Fruit fly (Drosophila melanogaster) whole organism, prepupa: ENCODE measurements around the gene Hat1.

ENCODE experiments used
- Blimp-1 ChIP-seq: fragments of 200-800 bp; sonication (Bioruptor generic); optimal IDR thresholded peaks from 3 replicates; lab custom pipeline; 2017; ENCODE audit warnings: missing biosample characterization, missing genetic modification characterization, mild to moderate bottlenecking, moderate library complexity, missing genetic modification reagents
- CG10631 ChIP-seq: fragments of 200-800 bp; sonication (Bioruptor generic); optimal IDR thresholded peaks from 2 replicates; lab custom pipeline; 2016; ENCODE audit warnings: missing biosample characterization, missing genetic modification characterization
- CG10669 ChIP-seq: fragments of 200-800 bp; sonication (Bioruptor generic); optimal IDR thresholded peaks from 3 replicates; lab custom pipeline; 2018; ENCODE audit warnings: missing biosample characterization, mild to moderate bottlenecking, missing genetic modification characterization, moderate library complexity
- CG11294 ChIP-seq: fragments of 200-800 bp; sonication (Bioruptor generic); IDR thresholded peaks from 2 replicates; pipeline ENCODE4 v1.3.6; 2022; ENCODE audit warnings: missing biosample characterization, missing genetic modification characterization
- CG11762 ChIP-seq: fragments of 200-800 bp; sonication (Bioruptor generic); optimal IDR thresholded peaks from 3 replicates; lab custom pipeline; 2016; ENCODE audit warnings: missing biosample characterization, missing genetic modification characterization; ENCODE audit not compliant: insufficient read depth
- CG11902 ChIP-seq: fragments of 200-800 bp; sonication (Bioruptor generic); optimal IDR thresholded peaks from 3 replicates; lab custom pipeline; 2016; ENCODE audit warnings: missing biosample characterization, missing genetic modification characterization
- CG15336 ChIP-seq: fragments of 200-800 bp; sonication (Bioruptor generic); IDR thresholded peaks from 2 replicates; pipeline ENCODE4 v1.3.6; 2022; ENCODE audit warnings: missing biosample characterization, missing genetic modification characterization
- CG1621 ChIP-seq: fragments of 200-800 bp; sonication (Bioruptor generic); optimal IDR thresholded peaks from 3 replicates; lab custom pipeline; 2018; ENCODE audit warnings: missing biosample characterization, mild to moderate bottlenecking, missing genetic modification characterization
- CG16779 ChIP-seq: fragments of 200-800 bp; sonication (Bioruptor generic); optimal IDR thresholded peaks from 3 replicates; lab custom pipeline; 2017; ENCODE audit warnings: missing biosample characterization, mild to moderate bottlenecking, missing genetic modification characterization
- CG31627 ChIP-seq: fragments of 200-800 bp; sonication (Bioruptor generic); optimal IDR thresholded peaks from 3 replicates; lab custom pipeline; 2016; ENCODE audit warnings: missing biosample characterization, missing genetic modification characterization
- CG32006 ChIP-seq: fragments of 200-800 bp; sonication (Bioruptor generic); optimal IDR thresholded peaks from 3 replicates; lab custom pipeline; 2017; ENCODE audit warnings: missing biosample characterization, mild to moderate bottlenecking, missing genetic modification characterization
- CG34406 ChIP-seq: fragments of 200-800 bp; sonication (Bioruptor generic); optimal IDR thresholded peaks from 3 replicates; lab custom pipeline; 2016; ENCODE audit warnings: missing biosample characterization, missing genetic modification characterization
- CG3919 ChIP-seq: fragments of 200-800 bp; sonication (Bioruptor generic); optimal IDR thresholded peaks from 3 replicates; lab custom pipeline; 2016; ENCODE audit warnings: missing biosample characterization, missing genetic modification characterization
- CG6276 ChIP-seq: fragments of 200-800 bp; sonication (Bioruptor generic); optimal IDR thresholded peaks from 2 replicates; lab custom pipeline; 2017; ENCODE audit warnings: missing biosample characterization, mild to moderate bottlenecking, missing genetic modification characterization
- CG6792 ChIP-seq: fragments of 200-800 bp; sonication (Bioruptor generic); optimal IDR thresholded peaks from 3 replicates; lab custom pipeline; 2016; ENCODE audit warnings: missing biosample characterization, missing genetic modification characterization
- CG6854 ChIP-seq: fragments of 200-800 bp; sonication (Bioruptor generic); optimal IDR thresholded peaks from 2 replicates; lab custom pipeline; 2017; ENCODE audit warnings: missing biosample characterization, mild to moderate bottlenecking, missing genetic modification characterization
- CG7368 ChIP-seq: fragments of 200-800 bp; sonication (Bioruptor generic); optimal IDR thresholded peaks from 3 replicates; lab custom pipeline; 2016; ENCODE audit warnings: missing biosample characterization, missing genetic modification characterization
- CG8119 ChIP-seq: fragments of 200-800 bp; sonication (Bioruptor generic); IDR thresholded peaks from 3 replicates; pipeline ENCODE4 v1.3.6; 2022; ENCODE audit warnings: missing biosample characterization, missing genetic modification characterization
- CG8319 ChIP-seq: fragments of 200-800 bp; sonication (Bioruptor generic); optimal IDR thresholded peaks from 3 replicates; lab custom pipeline; 2016; ENCODE audit warnings: missing biosample characterization, missing genetic modification characterization
- CG9139 ChIP-seq: fragments of 200-800 bp; sonication (Bioruptor generic); optimal IDR thresholded peaks from 3 replicates; lab custom pipeline; 2017; ENCODE audit warnings: missing biosample characterization, mild to moderate bottlenecking, missing genetic modification characterization
- Eip75B ChIP-seq: fragments of 200-800 bp; sonication (Bioruptor generic); optimal IDR thresholded peaks from 3 replicates; lab custom pipeline; 2016; ENCODE audit warnings: missing biosample characterization, missing genetic modification characterization
- Eip78C ChIP-seq: fragments of 200-800 bp; sonication (Bioruptor generic); peaks from one replicate; lab custom pipeline; 2016; ENCODE audit warnings: missing biosample characterization, missing genetic modification characterization
- Eip93F ChIP-seq: fragments of 200-800 bp; sonication (Bioruptor generic); optimal IDR thresholded peaks from 2 replicates; lab custom pipeline; 2016; ENCODE audit warnings: missing biosample characterization, mild to moderate bottlenecking, missing genetic modification characterization
- Ets21C ChIP-seq: fragments of 200-800 bp; sonication (Bioruptor generic); optimal IDR thresholded peaks from 3 replicates; lab custom pipeline; 2016; ENCODE audit warnings: missing biosample characterization, missing genetic modification characterization
- Gug ChIP-seq: fragments of 200-800 bp; sonication (Bioruptor generic); IDR thresholded peaks from 2 replicates; pipeline ENCODE4 v1.3.6; 2022; ENCODE audit warnings: missing biosample characterization, missing genetic modification characterization
- Hr39 ChIP-seq: fragments of 200-800 bp; sonication (Bioruptor generic); optimal IDR thresholded peaks from 2 replicates; lab custom pipeline; 2016; ENCODE audit warnings: missing biosample characterization, missing genetic modification characterization
- Lpt ChIP-seq: fragments of 200-800 bp; sonication (Bioruptor generic); optimal IDR thresholded peaks from 3 replicates; lab custom pipeline; 2016; ENCODE audit warnings: missing biosample characterization, missing genetic modification characterization
- Met ChIP-seq: fragments of 200-800 bp; sonication (Bioruptor generic); optimal IDR thresholded peaks from 3 replicates; lab custom pipeline; 2016; ENCODE audit warnings: missing biosample characterization, missing genetic modification characterization
- OdsH ChIP-seq: fragments of 200-800 bp; sonication (Bioruptor generic); optimal IDR thresholded peaks from 3 replicates; lab custom pipeline; 2016; ENCODE audit warnings: missing biosample characterization, missing genetic modification characterization
- Smox ChIP-seq: fragments of 200-800 bp; sonication (Bioruptor generic); optimal IDR thresholded peaks from 3 replicates; lab custom pipeline; 2016; ENCODE audit warnings: missing biosample characterization, missing genetic modification characterization
- Sox102F ChIP-seq: fragments of 200-800 bp; sonication (Bioruptor generic); optimal IDR thresholded peaks from 2 replicates; lab custom pipeline; 2016; ENCODE audit warnings: missing biosample characterization, mild to moderate bottlenecking, missing genetic modification characterization
- Sox14 ChIP-seq: fragments of 200-800 bp; sonication (Bioruptor generic); optimal IDR thresholded peaks from 3 replicates; lab custom pipeline; 2016; ENCODE audit warnings: missing biosample characterization, missing genetic modification characterization
- Sox15 ChIP-seq: fragments of 200-800 bp; sonication (Bioruptor generic); optimal IDR thresholded peaks from 3 replicates; lab custom pipeline; 2016; ENCODE audit warnings: missing biosample characterization, missing genetic modification characterization
- achi ChIP-seq: fragments of 200-800 bp; sonication (Bioruptor generic); optimal IDR thresholded peaks from 3 replicates; lab custom pipeline; 2016; ENCODE audit warnings: missing biosample characterization, missing genetic modification characterization
- acj6 ChIP-seq: fragments of 200-800 bp; sonication (Bioruptor generic); optimal IDR thresholded peaks from 3 replicates; lab custom pipeline; 2016; ENCODE audit warnings: missing biosample characterization, missing genetic modification characterization
- cyc ChIP-seq: fragments of 200-800 bp; sonication (Bioruptor generic); optimal IDR thresholded peaks from 3 replicates; lab custom pipeline; 2016; ENCODE audit warnings: missing biosample characterization, missing genetic modification characterization
- dac ChIP-seq: fragments of 200-800 bp; sonication (Bioruptor generic); optimal IDR thresholded peaks from 2 replicates; lab custom pipeline; 2017; ENCODE audit warnings: missing biosample characterization, mild to moderate bottlenecking, missing genetic modification characterization
- dsx ChIP-seq: fragments of 200-800 bp; optimal IDR thresholded peaks from 3 replicates; lab custom pipeline; 2019; ENCODE audit warnings: missing biosample characterization, mild to moderate bottlenecking, missing genetic modification characterization, moderate library complexity; ENCODE audit not compliant: poor library complexity, severe bottlenecking
- eg ChIP-seq: fragments of 200-800 bp; sonication (Bioruptor generic); IDR thresholded peaks from 3 replicates; pipeline ENCODE4 v1.3.6; 2022; ENCODE audit warnings: missing biosample characterization, missing genetic modification characterization
- esn ChIP-seq: fragments of 200-800 bp; sonication (Bioruptor generic); optimal IDR thresholded peaks from 2 replicates; lab custom pipeline; 2016; ENCODE audit warnings: missing biosample characterization, mild to moderate bottlenecking, missing genetic modification characterization, moderate library complexity
- fd59A ChIP-seq: fragments of 200-800 bp; sonication (Bioruptor generic); optimal IDR thresholded peaks from 2 replicates; lab custom pipeline; 2017; ENCODE audit warnings: missing biosample characterization, mild to moderate bottlenecking, missing genetic modification characterization, missing genetic modification reagents
- fd85E ChIP-seq: fragments of 200-800 bp; sonication (Bioruptor generic); optimal IDR thresholded peaks from 3 replicates; lab custom pipeline; 2016; ENCODE audit warnings: missing biosample characterization, missing genetic modification characterization
- lz ChIP-seq: fragments of 200-800 bp; sonication (Bioruptor generic); optimal IDR thresholded peaks from 3 replicates; lab custom pipeline; 2016; ENCODE audit warnings: missing biosample characterization, missing genetic modification characterization
- pdm3 ChIP-seq: fragments of 200-800 bp; sonication (Bioruptor generic); optimal IDR thresholded peaks from 3 replicates; lab custom pipeline; 2016; ENCODE audit warnings: missing biosample characterization, missing genetic modification characterization
- spab ChIP-seq: fragments of 200-800 bp; sonication (Bioruptor generic); optimal IDR thresholded peaks from 2 replicates; lab custom pipeline; 2017; ENCODE audit warnings: missing biosample characterization, mild to moderate bottlenecking, missing genetic modification characterization, missing genetic modification reagents
- ss ChIP-seq, 2 experiments: fragments of 200-800 bp; sonication (Bioruptor generic); optimal IDR thresholded peaks; 2 replicates in 1 of 2; 3 replicates in 1 of 2; lab custom pipeline; 2017 to 2018; ENCODE audit warnings: mild to moderate bottlenecking in 2 of 2, missing biosample characterization in 2 of 2, missing genetic modification characterization in 2 of 2, moderate library complexity in 1 of 2
- svp ChIP-seq: fragments of 200-800 bp; sonication (Bioruptor generic); peaks from one replicate; lab custom pipeline; 2016; ENCODE audit warnings: missing biosample characterization, missing genetic modification characterization
- topi ChIP-seq: fragments of 200-800 bp; sonication (Bioruptor generic); optimal IDR thresholded peaks from 3 replicates; lab custom pipeline; 2016; ENCODE audit warnings: missing biosample characterization, missing genetic modification characterization
- vri ChIP-seq: fragments of 200-800 bp; sonication (Bioruptor generic); optimal IDR thresholded peaks from 3 replicates; lab custom pipeline; 2016; ENCODE audit warnings: missing biosample characterization, mild to moderate bottlenecking, missing genetic modification characterization

The Hat1 gene

DNA sequence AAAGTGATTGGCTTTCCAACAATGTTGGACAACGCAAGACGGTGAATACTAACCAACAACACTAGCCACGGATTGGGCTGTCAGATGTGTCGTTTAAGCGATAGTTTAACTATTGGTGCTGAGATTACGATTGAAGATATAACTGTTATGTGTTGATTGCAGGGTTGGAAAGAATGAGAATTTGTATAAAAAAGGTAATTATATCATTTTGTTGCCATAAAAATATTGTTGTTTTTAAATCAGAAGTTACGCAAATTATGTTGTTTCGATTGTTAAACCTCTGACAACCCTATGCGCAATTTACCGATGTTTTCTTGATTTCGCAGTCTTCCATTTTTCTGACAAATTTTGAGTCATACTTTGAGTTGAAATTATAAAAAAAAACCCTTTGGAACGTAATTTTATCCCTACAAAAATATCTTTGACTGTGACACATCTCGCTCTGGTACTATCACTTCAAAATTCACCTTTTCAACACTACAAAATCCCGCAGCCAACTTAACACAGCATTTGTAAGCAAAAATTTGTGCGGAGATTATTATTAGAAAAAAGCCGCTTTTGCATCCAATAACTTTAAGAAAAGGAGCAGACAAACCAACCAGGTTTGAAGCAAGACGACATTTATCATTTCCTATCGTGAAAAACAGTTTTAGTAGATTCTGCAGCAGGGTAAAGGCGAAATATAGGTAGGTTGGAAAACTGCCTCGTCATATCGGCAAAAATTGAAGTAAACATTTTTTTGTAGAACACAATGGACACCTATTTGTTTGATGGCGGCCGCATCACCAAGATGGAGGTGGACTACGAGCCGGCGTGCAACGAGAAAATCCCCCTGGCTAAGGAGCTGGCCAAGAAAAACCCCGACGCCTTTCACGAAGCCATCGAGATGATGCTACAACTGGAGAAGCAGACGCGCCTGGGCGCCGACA, at the start of gene Hat1, which contains the start of gene Rpn5:
Gene Hat1 (minus strand): TSS at position 360 of the 929 bp plus-strand sequence.
Gene Rpn5 (plus strand): TSS at position 469 of the 929 bp plus-strand sequence.
- peak; percentile 46 for TF ChIP-seq spab (GFP tag; lab: Kevin White, UChicago)
- peak; percentile 74 for TF ChIP-seq CG7368
- TF ChIP-seq vri (GFP tag; lab: Kevin White, UChicago), result peak; percentile 77
- TF ChIP-seq CG32006, result peak; percentile 85
- no peak for TF ChIP-seq CG10669 (GFP tag; lab: Kevin White, UChicago)
- peak; percentile 94 for TF ChIP-seq achi (GFP tag; lab: Kevin White, UChicago)
- TF ChIP-seq CG34406, result peak; percentile 76
- TF ChIP-seq Sox102F, result peak; percentile 87
- no peak for TF ChIP-seq CG6276 (GFP tag; lab: Kevin White, UChicago)
- peak; percentile 48; the same call in 2 of the 3 replicates for TF ChIP-seq CG8119 (GFP tag; lab: Robert Waterston, UW)
- peak; percentile 90 for TF ChIP-seq pdm3 (GFP tag; lab: Kevin White, UChicago)
- peak; percentile 92 for TF ChIP-seq Hr39
- peak; percentile 92 for TF ChIP-seq esn (GFP tag; lab: Kevin White, UChicago)
- TF ChIP-seq lz, result peak; percentile 92
- TF ChIP-seq CG11762 (GFP tag; lab: Kevin White, UChicago), result peak; percentile 68
- TF ChIP-seq CG11294 (GFP tag; lab: Robert Waterston, UW), result peak; percentile 52; the same call in 1 of the 2 replicates
- TF ChIP-seq Eip93F (GFP tag; lab: Kevin White, UChicago), result no peak
- TF ChIP-seq CG9139, result peak; percentile 8
- TF ChIP-seq Sox14 (GFP tag; lab: Kevin White, UChicago), result peak; percentile 91
- TF ChIP-seq CG1621, result peak; percentile 7
- peak; percentile 59 for TF ChIP-seq Blimp-1 (GFP tag; lab: Kevin White, UChicago)
- TF ChIP-seq eg (GFP tag; lab: Robert Waterston, UW), result peak; percentile 61; the same call in 2 of the 3 replicates
- TF ChIP-seq topi (GFP tag; lab: Kevin White, UChicago), result peak; percentile 91
- TF ChIP-seq CG11902, result peak; percentile 81
- TF ChIP-seq cyc (GFP tag; lab: Kevin White, UChicago), result peak; percentile 92
- peak; percentile 41; the same call in 1 of the 2 replicates for TF ChIP-seq CG15336
- TF ChIP-seq svp (GFP tag; lab: Kevin White, UChicago), result peak; percentile 92
- TF ChIP-seq Eip78C (GFP tag; lab: Kevin White, UChicago), result peak; percentile 94
- TF ChIP-seq CG6854 (GFP tag; lab: Kevin White, UChicago), result no peak
- TF ChIP-seq Ets21C, result peak; percentile 90
- peak; percentile 72 for TF ChIP-seq CG8319 (GFP tag; lab: Kevin White, UChicago)
- TF ChIP-seq CG6792 (GFP tag; lab: Kevin White, UChicago), result peak; percentile 86
- TF ChIP-seq CG16779 (tag; lab: Kevin White, UChicago), result no peak
- peak; percentile 59 for TF ChIP-seq Gug (GFP tag; lab: Robert Waterston, UW)
- TF ChIP-seq OdsH (GFP tag; lab: Kevin White, UChicago), result peak; percentile 92
- TF ChIP-seq ss (GFP tag; optimal IDR thresholded peaks at IDR 0.05; lab: Kevin White, UChicago), result peak; percentile 20 to 57
- TF ChIP-seq fd85E (GFP tag; lab: Kevin White, UChicago), result peak; percentile 72
- peak; percentile 87 for TF ChIP-seq acj6 (GFP tag; lab: Kevin White, UChicago)
- TF ChIP-seq Smox, result peak; percentile 89
- TF ChIP-seq Lpt, result peak; percentile 59
- TF ChIP-seq CG3919, result peak; percentile 86
- peak; percentile 51 for TF ChIP-seq dsx (GFP tag; lab: Kevin White, UChicago)
- peak; percentile 92 for TF ChIP-seq Eip75B (GFP tag; lab: Kevin White, UChicago)
- TF ChIP-seq CG10631, result peak; percentile 92
- TF ChIP-seq dac (GFP tag; lab: Kevin White, UChicago), result peak; percentile 48
- TF ChIP-seq Sox15 (GFP tag; lab: Kevin White, UChicago), result peak; percentile 83
- peak; percentile 71 for TF ChIP-seq fd59A (GFP tag; lab: Kevin White, UChicago)
- TF ChIP-seq CG31627, result peak; percentile 94
- peak; percentile 87 for TF ChIP-seq Met (GFP tag; lab: Kevin White, UChicago)
